Worm (Caenorhabditis elegans) whole organism, L4 larva: Measurements from ENCODE around the gene npax-3.

Experiments used
- D1046.2 ChIP-seq: fragments of 200-800 bp; sonication (Bioruptor generic); IDR thresholded peaks from 2 replicates; pipeline ENCODE4 v1.3.6; 2022; ENCODE audit warnings: missing genetic modification characterization, missing compliant biosample characterization
- T20F7.1 ChIP-seq: fragments of 200-800 bp; sonication (Bioruptor generic); optimal IDR thresholded peaks from 2 replicates; lab custom pipeline; 2018; ENCODE audit warnings: mild to moderate bottlenecking, missing genetic modification characterization, missing compliant biosample characterization
- T26A8.4 ChIP-seq: fragments of 200-800 bp; sonication (Bioruptor generic); IDR thresholded peaks from 2 replicates; pipeline ENCODE4 v1.3.6; 2022; ENCODE audit warnings: missing genetic modification characterization, missing compliant biosample characterization
- Y105C5A.15 ChIP-seq: fragments of 200-800 bp; sonication (Bioruptor generic); IDR thresholded peaks from 2 replicates; pipeline ENCODE4 v1.3.6; 2022; ENCODE audit warnings: missing genetic modification characterization, missing compliant biosample characterization
- aha-1 ChIP-seq: fragments of 150-350 bp; peaks from one replicate; lab custom pipeline; 2014; ENCODE audit warnings: missing biosample characterization, missing genetic modification characterization
- ama-1 ChIP-seq: fragments of 150-350 bp; optimal IDR thresholded peaks from 2 replicates; lab custom pipeline; 2014; ENCODE audit warnings: inconsistent platforms, mixed read lengths
- arid-1 ChIP-seq: fragments of 200-800 bp; sonication (Bioruptor generic); conservative IDR thresholded peaks from 2 replicates; pipeline ENCODE4 v1.3.6; 2022; ENCODE audit warnings: missing genetic modification reagents, missing genetic modification characterization, missing compliant biosample characterization
- attf-4 ChIP-seq: sonication (generic microtip); optimal IDR thresholded peaks from 3 replicates; lab custom pipeline; 2017; ENCODE audit warnings: missing biosample characterization, missing genetic modification characterization
- ceh-20 ChIP-seq: fragments of 200-800 bp; sonication (Bioruptor generic); IDR thresholded peaks from 2 replicates; pipeline ENCODE4 v1.3.6; 2022; ENCODE audit warnings: missing genetic modification reagents, missing genetic modification characterization, missing compliant biosample characterization
- ceh-44 ChIP-seq: fragments of 200-800 bp; sonication (Bioruptor generic); IDR thresholded peaks from 2 replicates; pipeline ENCODE4 v1.3.6; 2022; ENCODE audit warnings: missing genetic modification reagents, missing genetic modification characterization, missing compliant biosample characterization
- cey-2 ChIP-seq: sonication (generic microtip); optimal IDR thresholded peaks from 3 replicates; lab custom pipeline; 2017; ENCODE audit warnings: missing genetic modification characterization, mild to moderate bottlenecking, missing compliant biosample characterization, antibody characterized with exemption, borderline replicate concordance; ENCODE audit not compliant: insufficient read depth
- ctbp-1 ChIP-seq: fragments of 200-800 bp; sonication (Bioruptor generic); IDR thresholded peaks from 2 replicates; pipeline ENCODE4 v1.3.6; 2022; ENCODE audit warnings: missing genetic modification reagents, missing genetic modification characterization, missing compliant biosample characterization
- daf-16 ChIP-seq, 3 experiments: sonication (generic microtip); optimal IDR thresholded peaks; 2 replicates each; lab custom pipeline; 2016 to 2017; ENCODE audit warnings: missing genetic modification characterization in 3 of 3, missing genetic modification reagents in 3 of 3, mild to moderate bottlenecking in 2 of 3, missing compliant biosample characterization in 2 of 3, missing biosample characterization in 1 of 3, moderate library complexity in 1 of 3
- dmd-6 ChIP-seq: fragments of 200-800 bp; sonication (Bioruptor generic); IDR thresholded peaks from 2 replicates; pipeline ENCODE4 v1.3.6; 2022; ENCODE audit warnings: missing genetic modification reagents, missing genetic modification characterization, missing compliant biosample characterization
- dpl-1 ChIP-seq: fragments of 150-350 bp; optimal IDR thresholded peaks from 2 replicates; lab custom pipeline; 2014; ENCODE audit warnings: missing biosample characterization, missing genetic modification reagents, missing genetic modification characterization
- dve-1 ChIP-seq: sonication (generic microtip); optimal IDR thresholded peaks from 2 replicates; lab custom pipeline; 2017; ENCODE audit warnings: antibody characterized with exemption, mild to moderate bottlenecking, missing genetic modification characterization, missing compliant biosample characterization; ENCODE audit not compliant: insufficient read depth
- hlh-11 ChIP-seq: fragments of 200-800 bp; sonication (Bioruptor generic); optimal IDR thresholded peaks from 2 replicates; lab custom pipeline; 2018; ENCODE audit warnings: mild to moderate bottlenecking, missing genetic modification characterization, missing compliant biosample characterization
- hlh-30 ChIP-seq: sonication (generic microtip); optimal IDR thresholded peaks from 2 replicates; lab custom pipeline; 2017; ENCODE audit warnings: antibody characterized with exemption, mild to moderate bottlenecking, missing genetic modification characterization, missing compliant biosample characterization; ENCODE audit not compliant: insufficient read depth
- hmg-1.1 ChIP-seq: fragments of 200-800 bp; sonication (Bioruptor generic); IDR thresholded peaks from 2 replicates; pipeline ENCODE4 v1.3.6; 2022; ENCODE audit warnings: missing genetic modification reagents, missing genetic modification characterization, missing compliant biosample characterization
- jun-1 ChIP-seq: fragments of 150-350 bp; optimal IDR thresholded peaks from 2 replicates; lab custom pipeline; 2014; ENCODE audit warnings: missing biosample characterization, missing genetic modification reagents, missing genetic modification characterization
- lim-7 ChIP-seq: fragments of 200-800 bp; sonication (Bioruptor generic); IDR thresholded peaks from 2 replicates; pipeline ENCODE4 v1.3.6; 2022; ENCODE audit warnings: missing genetic modification characterization, missing compliant biosample characterization
- lir-3 ChIP-seq: sonication (generic microtip); optimal IDR thresholded peaks from 2 replicates; lab custom pipeline; 2016; ENCODE audit warnings: mild to moderate bottlenecking, missing genetic modification characterization, missing compliant biosample characterization
- lsy-2 ChIP-seq, 2 experiments: fragments of 150-350 bp in 1 of 2; sonication (generic microtip) in 1 of 2; optimal IDR thresholded peaks; 2 replicates each; lab custom pipeline; 2014 to 2017; ENCODE audit warnings: missing biosample characterization in 2 of 2, missing genetic modification characterization in 2 of 2
- madf-5 ChIP-seq, 2 experiments: fragments of 200-800 bp; sonication (Bioruptor generic); IDR thresholded peaks; 2 replicates each; pipeline ENCODE4 v1.3.6; 2022; ENCODE audit warnings: missing compliant biosample characterization in 2 of 2, missing genetic modification characterization in 2 of 2
- madf-9 ChIP-seq: fragments of 200-800 bp; sonication (Bioruptor generic); conservative IDR thresholded peaks from 2 replicates; pipeline ENCODE4 v1.3.6; 2022; ENCODE audit warnings: missing genetic modification reagents, missing genetic modification characterization, missing compliant biosample characterization
- mdl-1 ChIP-seq, 2 experiments: fragments of 150-350 bp in 1 of 2; sonication (generic microtip) in 1 of 2; optimal IDR thresholded peaks; 2 replicates each; lab custom pipeline; 2014 to 2017; ENCODE audit warnings: missing biosample characterization in 2 of 2, missing genetic modification characterization in 2 of 2
- mep-1 ChIP-seq: fragments of 150-350 bp; sonication (generic microtip); optimal IDR thresholded peaks from 3 replicates; lab custom pipeline; 2014; ENCODE audit warnings: missing biosample characterization, missing genetic modification characterization
- mes-2 ChIP-seq: sonication (generic microtip); optimal IDR thresholded peaks from 2 replicates; lab custom pipeline; 2016; ENCODE audit warnings: missing genotype, mild to moderate bottlenecking, missing genetic modification characterization, missing compliant biosample characterization; ENCODE audit not compliant: poor library complexity, severe bottlenecking
- mxl-2 ChIP-seq: fragments of 200-800 bp; sonication (Bioruptor generic); conservative IDR thresholded peaks from 2 replicates; pipeline ENCODE4 v1.3.6; 2022; ENCODE audit warnings: missing genetic modification reagents, missing genetic modification characterization, missing compliant biosample characterization
- mxl-3 ChIP-seq: fragments of 200-800 bp; sonication (Bioruptor generic); optimal IDR thresholded peaks from 2 replicates; lab custom pipeline; 2018; ENCODE audit warnings: mild to moderate bottlenecking, missing genetic modification characterization, missing compliant biosample characterization
- nhr-10 ChIP-seq: fragments of 150-350 bp; optimal IDR thresholded peaks from 2 replicates; lab custom pipeline; 2014; ENCODE audit warnings: missing biosample characterization, missing genetic modification characterization
- nhr-11 ChIP-seq: fragments of 150-350 bp; optimal IDR thresholded peaks from 2 replicates; lab custom pipeline; 2014; ENCODE audit warnings: missing biosample characterization, missing genetic modification characterization
- nhr-237 ChIP-seq: sonication (generic microtip); optimal IDR thresholded peaks from 2 replicates; lab custom pipeline; 2017; ENCODE audit warnings: missing biosample characterization, missing genetic modification characterization
- nhr-28 ChIP-seq: fragments of 150-350 bp; optimal IDR thresholded peaks from 2 replicates; lab custom pipeline; 2014; ENCODE audit warnings: missing biosample characterization, missing genetic modification characterization
- nhr-41 ChIP-seq: fragments of 200-800 bp; sonication (Bioruptor generic); IDR thresholded peaks from 2 replicates; pipeline ENCODE4 v1.3.6; 2022; ENCODE audit warnings: missing genetic modification reagents, missing genetic modification characterization, missing compliant biosample characterization
- nhr-6 ChIP-seq: fragments of 150-350 bp; optimal IDR thresholded peaks from 2 replicates; lab custom pipeline; 2014; ENCODE audit warnings: missing biosample characterization, missing genetic modification characterization
- pha-4 ChIP-seq, 2 experiments: fragments of 150-350 bp in 1 of 2; fragments of 200-800 bp in 1 of 2; sonication (Bioruptor generic) in 1 of 2; IDR thresholded peaks in 1 of 2; optimal IDR thresholded peaks in 1 of 2; 2 replicates each; pipeline versions ENCODE4 v1.3.6 to Lab custom; 2014 to 2022; ENCODE audit warnings: missing genetic modification characterization in 2 of 2, missing genetic modification reagents in 2 of 2, missing biosample characterization in 1 of 2, missing compliant biosample characterization in 1 of 2
- php-3 ChIP-seq: fragments of 200-800 bp; sonication (Bioruptor generic); IDR thresholded peaks from 2 replicates; pipeline ENCODE4 v1.3.6; 2022; ENCODE audit warnings: missing genetic modification reagents, missing genetic modification characterization, missing compliant biosample characterization
- sdz-12 ChIP-seq: fragments of 200-800 bp; sonication (Bioruptor generic); optimal IDR thresholded peaks from 2 replicates; lab custom pipeline; 2018; ENCODE audit warnings: mild to moderate bottlenecking, missing genetic modification characterization, missing compliant biosample characterization
- skn-1 ChIP-seq: fragments of 150-350 bp; optimal IDR thresholded peaks from 2 replicates; lab custom pipeline; 2014; ENCODE audit warnings: missing biosample characterization, missing genetic modification characterization
- spr-1 ChIP-seq: sonication (generic microtip); optimal IDR thresholded peaks from 2 replicates; lab custom pipeline; 2016; ENCODE audit warnings: mild to moderate bottlenecking, missing genetic modification characterization, missing compliant biosample characterization
- tag-97 ChIP-seq: fragments of 200-800 bp; sonication (Bioruptor generic); IDR thresholded peaks from 2 replicates; pipeline ENCODE4 v1.3.6; 2022; ENCODE audit warnings: missing genetic modification characterization, missing compliant biosample characterization
- tra-1 ChIP-seq: fragments of 200-800 bp; sonication (Bioruptor generic); IDR thresholded peaks from 2 replicates; pipeline ENCODE4 v1.3.6; 2022; ENCODE audit warnings: missing genetic modification reagents, missing genetic modification characterization, missing compliant biosample characterization
- unc-130 ChIP-seq: sonication (generic microtip); optimal IDR thresholded peaks from 2 replicates; lab custom pipeline; 2016; ENCODE audit warnings: missing genetic modification reagents, missing genetic modification characterization, missing compliant biosample characterization
- unc-62 ChIP-seq, 3 experiments: fragments of 150-350 bp in 1 of 3; sonication (generic microtip); optimal IDR thresholded peaks in 2 of 3; peaks in 1 of 3; 1 replicate in 1 of 3; 2 replicates in 2 of 3; lab custom pipeline; 2014 to 2017; ENCODE audit warnings: missing biosample characterization in 3 of 3, missing genetic modification characterization in 3 of 3, missing genetic modification reagents in 3 of 3, missing genotype in 1 of 3
- zag-1 ChIP-seq: fragments of 150-350 bp; optimal IDR thresholded peaks from 2 replicates; lab custom pipeline; 2014; ENCODE audit warnings: missing biosample characterization, missing genetic modification characterization
- zfp-3 ChIP-seq: fragments of 200-800 bp; sonication (Bioruptor generic); conservative IDR thresholded peaks from 2 replicates; pipeline ENCODE4 v1.3.6; 2022; ENCODE audit warnings: missing genetic modification reagents, missing genetic modification characterization, missing compliant biosample characterization
- zip-2 ChIP-seq: fragments of 150-350 bp; optimal IDR thresholded peaks from 2 replicates; lab custom pipeline; 2014; ENCODE audit warnings: missing biosample characterization, missing genetic modification characterization

The npax-3 gene

DNA sequence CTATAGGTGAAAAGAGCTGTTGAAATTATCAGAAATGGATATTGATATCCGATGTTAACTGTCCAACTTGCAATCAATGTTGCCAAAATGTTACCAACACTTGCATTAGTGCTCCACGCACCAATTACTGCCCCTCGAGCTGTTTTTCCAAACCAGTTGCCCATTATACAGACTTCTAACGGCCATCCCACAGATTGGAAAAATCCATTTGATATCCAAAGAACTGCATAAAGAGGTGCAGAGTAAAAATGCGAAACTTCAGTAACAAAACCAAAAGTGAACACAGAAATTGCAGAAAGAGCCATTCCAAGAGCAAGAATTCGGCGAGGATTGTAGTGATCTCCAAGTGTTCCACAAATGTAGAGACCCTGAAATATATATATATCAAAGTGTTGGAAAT lies 26.1 kb upstream of the npax-3 start:
- TF ChIP-seq aha-1 (tag; lab: Kevin White, UChicago), result peak; percentile 53
- TF ChIP-seq nhr-41 (GFP tag; lab: Robert Waterston, UW), result no peak
- TF ChIP-seq, all 104 proteins: peak for 1

DNA sequence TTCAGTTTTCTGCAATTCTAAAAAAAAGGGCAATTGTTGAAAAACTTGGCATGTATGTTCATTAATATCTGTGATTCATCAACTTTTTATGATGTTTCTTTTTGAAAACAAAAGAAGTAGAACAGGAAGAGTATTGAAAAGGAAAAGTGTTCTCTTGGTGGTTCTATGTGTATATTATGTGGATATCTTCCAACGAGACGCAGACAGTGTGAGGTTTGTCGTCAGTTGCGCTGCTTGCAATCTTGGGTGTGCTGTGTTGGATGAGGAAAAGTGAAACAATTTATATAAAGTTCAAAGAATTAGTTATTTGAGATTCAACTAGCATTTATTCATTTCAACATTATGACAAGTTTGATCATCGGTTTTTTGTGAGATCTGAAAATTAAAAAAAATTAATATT lies 24.5 kb upstream of the npax-3 start:
- TF ChIP-seq attf-4 (no peak), php-3 (GFP tag; lab: Robert Waterston, UW) (no peak), mdl-1 (tag; optimal IDR thresholded peaks at IDR 0.05; lab: Kevin White, UChicago) (peak in 1 of 2 experiments; percentile 45), tag-97 (GFP tag; lab: Robert Waterston, UW) (no peak), arid-1 (GFP tag; lab: Robert Waterston, UW) (no peak), mep-1 (tag; lab: Kevin White, UChicago) (peak; percentile 42), spr-1 (tag; lab: Kevin White, UChicago) (no peak), dve-1 (tag; lab: Kevin White, UChicago) (peak; percentile 42), dmd-6 (no peak), daf-16 (GFP tag; optimal IDR thresholded peaks at IDR 0.05; lab: Kevin White, UChicago) (no peak), daf-16 (tag; optimal IDR thresholded peaks at IDR 0.05; lab: Kevin White, UChicago) (peak; percentile 35), hlh-11 (tag; lab: Kevin White, UChicago) (peak; percentile 12), Y105C5A.15 (GFP tag; lab: Robert Waterston, UW) (no peak), unc-62 (GFP tag; optimal IDR thresholded peaks at IDR 0.05 in 1 of 2; lab: Kevin White, UChicago) (no peak), unc-62 (tag; optimal IDR thresholded peaks at IDR 0.05; lab: Kevin White, UChicago) (no peak), dpl-1 (GFP tag; lab: Kevin White, UChicago) (no peak), nhr-10 (tag; lab: Kevin White, UChicago) (no peak), sdz-12 (GFP tag; lab: Kevin White, UChicago) (no peak), D1046.2 (GFP tag; lab: Robert Waterston, UW) (no peak), nhr-28 (tag; lab: Kevin White, UChicago) (peak; percentile 44), jun-1 (tag; lab: Kevin White, UChicago) (no peak), zag-1 (tag; lab: Kevin White, UChicago) (no peak), madf-9 (GFP tag; lab: Robert Waterston, UW) (no peak), lim-7 (GFP tag; lab: Robert Waterston, UW) (no peak), mxl-2 (GFP tag; lab: Robert Waterston, UW) (no peak), pha-4 (GFP tag; IDR thresholded peaks at IDR 0.05; lab: Robert Waterston, UW) (no peak), pha-4 (tag; optimal IDR thresholded peaks at IDR 0.05; lab: Kevin White, UChicago) (peak; percentile 19), nhr-11 (tag; lab: Kevin White, UChicago) (no peak), hmg-1.1 (GFP tag; lab: Robert Waterston, UW) (no peak), ceh-20 (GFP tag; lab: Robert Waterston, UW) (no peak), zfp-3 (GFP tag; lab: Robert Waterston, UW) (no peak), madf-5 (GFP tag; IDR thresholded peaks at IDR 0.05; lab: Robert Waterston, UW) (no peak), ctbp-1 (GFP tag; lab: Robert Waterston, UW) (no peak), skn-1 (tag; lab: Kevin White, UChicago) (no peak), lir-3 (no peak), hlh-30 (tag; lab: Kevin White, UChicago) (peak; percentile 4), ceh-44 (GFP tag; lab: Robert Waterston, UW) (no peak), zip-2 (tag; lab: Kevin White, UChicago) (no peak), nhr-6 (tag; lab: Kevin White, UChicago) (peak; percentile 26), tra-1 (no peak), cey-2 (no peak), mxl-3 (GFP tag; lab: Kevin White, UChicago) (no peak), mes-2 (tag; lab: Kevin White, UChicago) (peak; percentile 3), ama-1 (lab: Kevin White, UChicago) (no peak), lsy-2 (tag; optimal IDR thresholded peaks at IDR 0.05; lab: Kevin White, UChicago) (peak in 1 of 2 experiments; percentile 57), T26A8.4 (GFP tag; lab: Robert Waterston, UW) (no peak), T20F7.1 (GFP tag; lab: Kevin White, UChicago) (no peak), nhr-237 (no peak), unc-130 (GFP tag; lab: Kevin White, UChicago) (no peak)
